Fruit fly (Drosophila melanogaster) whole organism, embryonic: ENCODE measurements around the gene CG31910.
A peak's percentile ranks its signal among the peaks of the same experiment; 100 is the strongest.

Source experiments
- Abd-B ChIP-seq: fragments of 200-800 bp; sonication (Bioruptor generic); optimal IDR thresholded peaks from 2 replicates; lab custom pipeline; 2018; ENCODE audit warnings: missing biosample characterization, mild to moderate bottlenecking, missing genetic modification characterization, moderate library complexity
- Atf-2 ChIP-seq: fragments of 200-800 bp; sonication (Bioruptor generic); optimal IDR thresholded peaks from 2 replicates; lab custom pipeline; 2016; ENCODE audit warnings: missing biosample characterization, missing genetic modification characterization
- Awh ChIP-seq: fragments of 200-800 bp; sonication (Bioruptor generic); IDR thresholded peaks from 2 replicates; pipeline ENCODE4, ENCODE4 v1.3.6; 2022; ENCODE audit warnings: missing biosample characterization, missing genetic modification characterization
- CG10267 ChIP-seq: fragments of 200-800 bp; sonication (Bioruptor generic); optimal IDR thresholded peaks from 2 replicates; lab custom pipeline; 2018; ENCODE audit warnings: missing biosample characterization, mild to moderate bottlenecking, missing genetic modification characterization, moderate library complexity
- CG11085 ChIP-seq: fragments of 200-800 bp; sonication (Bioruptor generic); IDR thresholded peaks from 2 replicates; pipeline ENCODE4 v1.3.6; 2022; ENCODE audit warnings: missing biosample characterization, missing genetic modification characterization
- CG1233 ChIP-seq: fragments of 200-800 bp; sonication (Bioruptor generic); optimal IDR thresholded peaks from 4 replicates; lab custom pipeline; 2018; ENCODE audit warnings: missing biosample characterization, mild to moderate bottlenecking, missing genetic modification characterization
- CG12391 ChIP-seq: fragments of 200-800 bp; sonication (Bioruptor generic); optimal IDR thresholded peaks from 3 replicates; lab custom pipeline; 2018; ENCODE audit warnings: missing biosample characterization, mild to moderate bottlenecking, missing genetic modification characterization, moderate library complexity
- CG12769 ChIP-seq: fragments of 200-800 bp; sonication (Bioruptor generic); optimal IDR thresholded peaks from 2 replicates; lab custom pipeline; 2019; ENCODE audit warnings: missing biosample characterization, mild to moderate bottlenecking, missing genetic modification characterization, moderate library complexity
- CG14050 ChIP-seq: fragments of 200-800 bp; sonication (Bioruptor generic); IDR thresholded peaks from 3 replicates; pipeline ENCODE4 v1.3.6; 2022; ENCODE audit warnings: missing biosample characterization, missing genetic modification characterization
- CG14710 ChIP-seq: fragments of 200-800 bp; sonication (Bioruptor generic); optimal IDR thresholded peaks from 3 replicates; lab custom pipeline; 2019; ENCODE audit warnings: missing biosample characterization, mild to moderate bottlenecking, missing genetic modification characterization, moderate library complexity
- CG16863 ChIP-seq: fragments of 200-800 bp; sonication (Bioruptor generic); optimal IDR thresholded peaks from 3 replicates; lab custom pipeline; 2016; ENCODE audit warnings: missing biosample characterization, missing genetic modification characterization
- CG17328 ChIP-seq: fragments of 200-800 bp; sonication (Bioruptor generic); IDR thresholded peaks from 2 replicates; pipeline ENCODE4 v1.3.6; 2022; ENCODE audit warnings: missing biosample characterization, missing genetic modification characterization
- CG18476 ChIP-seq: fragments of 200-800 bp; sonication (Bioruptor generic); optimal IDR thresholded peaks from 2 replicates; lab custom pipeline; 2016; ENCODE audit warnings: missing biosample characterization, mild to moderate bottlenecking, missing genetic modification characterization
- CG31441 ChIP-seq: fragments of 200-800 bp; sonication (Bioruptor generic); IDR thresholded peaks from 2 replicates; pipeline ENCODE4 v1.3.6; 2022; ENCODE audit warnings: missing biosample characterization, missing genetic modification characterization
- CG32532 ChIP-seq: fragments of 200-800 bp; sonication (Bioruptor generic); IDR thresholded peaks from 2 replicates; pipeline ENCODE4 v1.3.6; 2022; ENCODE audit warnings: missing biosample characterization, missing genetic modification characterization
- CG34376 ChIP-seq: fragments of 200-800 bp; sonication (Bioruptor generic); optimal IDR thresholded peaks from 2 replicates; lab custom pipeline; 2018; ENCODE audit warnings: missing biosample characterization, mild to moderate bottlenecking, missing genetic modification characterization
- CG4404 ChIP-seq: fragments of 200-800 bp; sonication (Bioruptor generic); IDR thresholded peaks from 2 replicates; pipeline ENCODE4 v1.3.6; 2022; ENCODE audit warnings: missing biosample characterization, missing genetic modification characterization
- CG4820 ChIP-seq: fragments of 200-800 bp; sonication (Bioruptor generic); optimal IDR thresholded peaks from 3 replicates; lab custom pipeline; 2016; ENCODE audit warnings: missing biosample characterization, missing genetic modification characterization
- CG5180 ChIP-seq: fragments of 200-800 bp; sonication (Bioruptor generic); optimal IDR thresholded peaks from 3 replicates; lab custom pipeline; 2017; ENCODE audit warnings: missing biosample characterization, missing genetic modification characterization, mild to moderate bottlenecking, moderate library complexity, missing genetic modification reagents
- CG6765 ChIP-seq: fragments of 200-800 bp; sonication (Bioruptor generic); optimal IDR thresholded peaks from 3 replicates; lab custom pipeline; 2017; ENCODE audit warnings: missing biosample characterization, mild to moderate bottlenecking, missing genetic modification characterization
- CG7556 ChIP-seq: fragments of 200-800 bp; sonication (Bioruptor generic); optimal IDR thresholded peaks from 2 replicates; lab custom pipeline; 2017; ENCODE audit warnings: missing biosample characterization, mild to moderate bottlenecking, missing genetic modification characterization
- CG8359 ChIP-seq: fragments of 200-800 bp; sonication (Bioruptor generic); optimal IDR thresholded peaks from 2 replicates; lab custom pipeline; 2017; ENCODE audit warnings: missing biosample characterization, mild to moderate bottlenecking, missing genetic modification characterization, borderline replicate concordance
- CG9215 ChIP-seq: fragments of 200-800 bp; sonication (Bioruptor generic); IDR thresholded peaks from 2 replicates; pipeline ENCODE4 v1.3.6; 2022; ENCODE audit warnings: missing biosample characterization, missing genetic modification characterization
- ERR ChIP-seq: fragments of 200-800 bp; sonication (Bioruptor generic); optimal IDR thresholded peaks from 2 replicates; lab custom pipeline; 2016; ENCODE audit warnings: missing biosample characterization, missing genetic modification characterization
- Fer1 ChIP-seq: fragments of 200-800 bp; sonication (Bioruptor generic); optimal IDR thresholded peaks from 2 replicates; lab custom pipeline; 2017; ENCODE audit warnings: missing biosample characterization, mild to moderate bottlenecking, missing genetic modification characterization
- H2.0 ChIP-seq: fragments of 200-800 bp; sonication (Bioruptor generic); IDR thresholded peaks from 2 replicates; pipeline ENCODE4 v1.3.6; 2022; ENCODE audit warnings: missing biosample characterization, missing genetic modification characterization
- HHEX ChIP-seq: fragments of 200-800 bp; sonication (Bioruptor generic); optimal IDR thresholded peaks from 3 replicates; lab custom pipeline; 2017; ENCODE audit warnings: missing biosample characterization, mild to moderate bottlenecking, missing genetic modification characterization, missing genetic modification reagents
- Jarid2 ChIP-seq: fragments of 200-800 bp; sonication (Bioruptor generic); optimal IDR thresholded peaks from 3 replicates; lab custom pipeline; 2017; ENCODE audit warnings: mild to moderate bottlenecking, missing biosample characterization, missing genetic modification reagents, missing genetic modification characterization
- Opbp ChIP-seq: fragments of 200-800 bp; sonication (Bioruptor generic); IDR thresholded peaks from 3 replicates; pipeline ENCODE4 v1.3.6; 2022; ENCODE audit warnings: missing biosample characterization, missing genetic modification characterization; ENCODE audit not compliant: partially characterized antibody
- Ptx1 ChIP-seq: fragments of 200-800 bp; sonication (Bioruptor generic); IDR thresholded peaks from 2 replicates; pipeline ENCODE4 v1.3.6; 2022; ENCODE audit warnings: missing biosample characterization, missing genetic modification characterization
- Sox100B ChIP-seq: fragments of 200-800 bp; sonication (Bioruptor generic); optimal IDR thresholded peaks from 3 replicates; lab custom pipeline; 2018; ENCODE audit warnings: missing biosample characterization, mild to moderate bottlenecking, missing genetic modification characterization
- amos ChIP-seq: fragments of 200-800 bp; sonication (Bioruptor generic); IDR thresholded peaks from 2 replicates; pipeline ENCODE4 v1.3.6; 2022; ENCODE audit warnings: missing biosample characterization, missing genetic modification characterization; ENCODE audit not compliant: partially characterized antibody
- ap ChIP-seq: fragments of 200-800 bp; sonication (Bioruptor generic); IDR thresholded peaks from 2 replicates; pipeline ENCODE4 v1.3.6; 2022; ENCODE audit warnings: missing biosample characterization, missing genetic modification characterization
- cad ChIP-seq: fragments of >200 bp; optimal IDR thresholded peaks from 2 replicates; lab custom pipeline; 2017; ENCODE audit warnings: missing biosample characterization, missing genetic modification characterization
- crol ChIP-seq: fragments of 200-800 bp; sonication (Bioruptor generic); IDR thresholded peaks from 2 replicates; pipeline ENCODE4 v1.3.6; 2022; ENCODE audit warnings: missing biosample characterization, missing genetic modification characterization
- cwo ChIP-seq: fragments of 200-800 bp; sonication (Bioruptor generic); optimal IDR thresholded peaks from 3 replicates; lab custom pipeline; 2017; ENCODE audit warnings: missing biosample characterization, missing genetic modification characterization, mild to moderate bottlenecking, moderate library complexity, missing genetic modification reagents
- da ChIP-seq: fragments of 200-800 bp; sonication (Bioruptor generic); optimal IDR thresholded peaks from 2 replicates; lab custom pipeline; 2016; ENCODE audit warnings: missing biosample characterization, missing genetic modification characterization
- ems ChIP-seq: fragments of 200-800 bp; sonication (Bioruptor generic); optimal IDR thresholded peaks from 3 replicates; lab custom pipeline; 2016; ENCODE audit warnings: missing biosample characterization, missing genetic modification characterization
- eyg ChIP-seq: fragments of 200-800 bp; sonication (Bioruptor generic); optimal IDR thresholded peaks from 3 replicates; lab custom pipeline; 2016; ENCODE audit warnings: missing biosample characterization, missing genetic modification characterization
- jigr1 ChIP-seq: fragments of 200-800 bp; sonication (Bioruptor generic); IDR thresholded peaks from 3 replicates; pipeline ENCODE4 v1.3.6; 2022; ENCODE audit warnings: missing biosample characterization, missing genetic modification characterization
- lola ChIP-seq, 3 experiments: fragments of >200 bp in 2 of 3; fragments of 200-800 bp in 1 of 3; sonication (Bioruptor generic) in 1 of 3; optimal IDR thresholded peaks; 2 replicates each; lab custom pipeline; 2017 to 2019; ENCODE audit warnings: missing biosample characterization in 3 of 3, missing genetic modification characterization in 3 of 3, mild to moderate bottlenecking in 1 of 3, moderate library complexity in 1 of 3
- phol ChIP-seq: fragments of 200-800 bp; sonication (Bioruptor generic); optimal IDR thresholded peaks from 3 replicates; lab custom pipeline; 2018; ENCODE audit warnings: missing biosample characterization, mild to moderate bottlenecking, missing genetic modification characterization, moderate library complexity
- pzg ChIP-seq: fragments of 200-800 bp; sonication (Bioruptor generic); optimal IDR thresholded peaks from 3 replicates; lab custom pipeline; 2018; ENCODE audit warnings: missing biosample characterization, mild to moderate bottlenecking, missing genetic modification characterization, moderate library complexity
- ranshi ChIP-seq: fragments of 200-800 bp; sonication (Bioruptor generic); IDR thresholded peaks from 2 replicates; pipeline ENCODE4 v1.3.6; 2022; ENCODE audit warnings: missing biosample characterization, missing genetic modification characterization
- rib ChIP-seq: fragments of 200-800 bp; sonication (Bioruptor generic); IDR thresholded peaks from 2 replicates; pipeline ENCODE4 v1.3.6; 2022; ENCODE audit warnings: missing biosample characterization, missing genetic modification characterization
- sim ChIP-seq: fragments of 200-800 bp; sonication (Bioruptor generic); IDR thresholded peaks from 2 replicates; pipeline ENCODE4 v1.3.6; 2022; ENCODE audit warnings: missing biosample characterization, missing genetic modification characterization
- sima ChIP-seq: fragments of 200-800 bp; sonication (Bioruptor generic); optimal IDR thresholded peaks from 2 replicates; lab custom pipeline; 2016; ENCODE audit warnings: missing biosample characterization, missing genetic modification characterization
- sob ChIP-seq: fragments of 200-800 bp; sonication (Bioruptor generic); IDR thresholded peaks from 2 replicates; pipeline ENCODE4 v1.3.6; 2022; ENCODE audit warnings: missing biosample characterization, missing genetic modification characterization
- tap ChIP-seq: fragments of 200-800 bp; optimal IDR thresholded peaks from 3 replicates; lab custom pipeline; 2019; ENCODE audit warnings: missing biosample characterization, mild to moderate bottlenecking, missing genetic modification characterization, moderate library complexity
- ttk ChIP-seq: fragments of 200-800 bp; sonication (Bioruptor generic); IDR thresholded peaks from 2 replicates; pipeline ENCODE4 v2.1.2; 2022; ENCODE audit warnings: missing biosample characterization, missing genetic modification characterization
- tx ChIP-seq: fragments of 200-800 bp; sonication (Bioruptor generic); optimal IDR thresholded peaks from 2 replicates; lab custom pipeline; 2016; ENCODE audit warnings: missing biosample characterization, missing genetic modification characterization

Gene CG31910

DNA sequence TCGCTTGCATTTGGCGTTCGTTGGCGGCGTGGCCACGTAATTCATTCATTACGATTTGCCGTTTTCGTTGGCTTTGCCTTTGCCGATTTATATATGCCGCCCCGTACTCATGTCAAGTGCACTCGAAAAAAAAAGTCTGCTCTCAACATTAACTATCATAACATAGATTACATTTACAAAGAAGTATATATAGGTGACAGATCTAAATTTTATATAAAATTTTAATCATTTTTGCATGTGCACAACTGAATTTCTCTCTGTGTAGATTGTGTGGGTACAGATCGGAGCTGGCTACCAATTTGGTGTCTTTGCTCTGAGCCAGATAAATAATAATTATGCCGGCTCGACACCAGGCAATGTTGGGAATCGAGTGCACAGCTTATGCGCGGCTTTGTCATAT is 47.0 kb downstream of the CG31910 start (continued):
- peak in 1 of 3 experiments; percentile 22 for TF ChIP-seq lola (GFP tag; optimal IDR thresholded peaks at IDR 0.05; lab: Kevin White, UChicago)
- no peak for TF ChIP-seq Opbp (GFP tag; lab: Robert Waterston, UW)
- TF ChIP-seq ttk (GFP tag; lab: Robert Waterston, UW): peak; percentile 42
- peak; percentile 40; the same call in 1 of the 3 replicates for TF ChIP-seq CG14050 (GFP tag; lab: Robert Waterston, UW)
- TF ChIP-seq tx: no peak
- peak; percentile 56 for TF ChIP-seq CG4404
- TF ChIP-seq CG9215 (GFP tag; lab: Robert Waterston, UW): no peak
- TF ChIP-seq cad (GFP tag; lab: Kevin White, UChicago): no peak
- TF ChIP-seq CG5180: no peak
- peak; percentile 62 for TF ChIP-seq CG31441 (GFP tag; lab: Robert Waterston, UW)
- peak; percentile 60; the same call in 1 of the 2 replicates for TF ChIP-seq sob (GFP tag; lab: Robert Waterston, UW)
- peak; percentile 18 for TF ChIP-seq CG10267
- TF ChIP-seq Ptx1: peak; percentile 72
- no peak for TF ChIP-seq eyg (GFP tag; lab: Kevin White, UChicago)
- peak; percentile 58 for TF ChIP-seq CG12769
- 0 out of 2 replicates have a peak, but pooled peaks have one; percentile 18 for TF ChIP-seq CG11085
- TF ChIP-seq jigr1 (GFP tag; lab: Robert Waterston, UW): peak; percentile 32; the same call in 1 of the 3 replicates
- no peak for TF ChIP-seq Jarid2
- peak; percentile 37 for TF ChIP-seq tap (tag; lab: Kevin White, UChicago)
- no peak for TF ChIP-seq sima (GFP tag; lab: Kevin White, UChicago)
- no peak for TF ChIP-seq crol
- TF ChIP-seq ranshi (GFP tag; lab: Robert Waterston, UW): peak; percentile 56; the same call in 1 of the 2 replicates
- peak; percentile 40 for TF ChIP-seq CG12391 (tag; lab: Kevin White, UChicago)
- no peak for TF ChIP-seq CG8359 (GFP tag; lab: Kevin White, UChicago)
- TF ChIP-seq Atf-2 (GFP tag; lab: Kevin White, UChicago): no peak
- TF ChIP-seq CG7556 (GFP tag; lab: Kevin White, UChicago): peak; percentile 21
- peak; percentile 36 for TF ChIP-seq CG4820
- no peak for TF ChIP-seq CG6765 (GFP tag; lab: Kevin White, UChicago)
- peak; percentile 6 for TF ChIP-seq HHEX (GFP tag; lab: Kevin White, UChicago)
- TF ChIP-seq ap: peak; percentile 31; the same call in 1 of the 2 replicates
- no peak for TF ChIP-seq cwo (GFP tag; lab: Kevin White, UChicago)
- peak; percentile 75 for TF ChIP-seq CG17328 (GFP tag; lab: Robert Waterston, UW)
- peak; percentile 2 for TF ChIP-seq Fer1 (GFP tag; lab: Kevin White, UChicago)
- TF ChIP-seq CG18476: peak; percentile 4
- no peak for TF ChIP-seq CG34376 (GFP tag; lab: Kevin White, UChicago)
- peak; percentile 8 for TF ChIP-seq CG16863
- no peak for TF ChIP-seq ERR (GFP tag; lab: Kevin White, UChicago)
- TF ChIP-seq Awh (GFP tag; lab: Robert Waterston, UW): no peak
- TF ChIP-seq ems (GFP tag; lab: Kevin White, UChicago): no peak
- peak; percentile 40 for TF ChIP-seq H2.0 (GFP tag; lab: Robert Waterston, UW)
- TF ChIP-seq CG14710 (tag; lab: Kevin White, UChicago): peak; percentile 29
- TF ChIP-seq rib (GFP tag; lab: Robert Waterston, UW): no peak
- no peak for TF ChIP-seq pzg (GFP tag; lab: Kevin White, UChicago)
- peak; percentile 13 for TF ChIP-seq Abd-B (GFP tag; lab: Kevin White, UChicago)
- peak; percentile 23 for TF ChIP-seq Sox100B (GFP tag; lab: Kevin White, UChicago)
- no peak for TF ChIP-seq amos (GFP tag; lab: Robert Waterston, UW)
- TF ChIP-seq CG32532 (GFP tag; lab: Robert Waterston, UW): no peak; the same call in 1 of the 2 replicates
- no peak for TF ChIP-seq da (GFP tag; lab: Kevin White, UChicago)
- peak; percentile 47 for TF ChIP-seq CG1233 (GFP tag; lab: Kevin White, UChicago)
- peak; percentile 49 for TF ChIP-seq phol
- no peak for TF ChIP-seq sim
